Worm (Caenorhabditis elegans) whole organism, L2 larva: ENCODE measurements around the gene C06E2.9.

ENCODE experiments used
- alr-1 ChIP-seq: fragments of 150-350 bp; optimal IDR thresholded peaks from 2 replicates; lab custom pipeline; 2014; ENCODE audit warnings: missing biosample characterization, missing genetic modification characterization
- ama-1 ChIP-seq: fragments of 150-350 bp; optimal IDR thresholded peaks from 2 replicates; lab custom pipeline; 2018; ENCODE audit warnings: inconsistent platforms
- ceh-82 ChIP-seq: fragments of 150-350 bp; optimal IDR thresholded peaks from 2 replicates; lab custom pipeline; 2014; ENCODE audit warnings: missing biosample characterization, missing genetic modification characterization
- elt-3 ChIP-seq: sonication (generic microtip); optimal IDR thresholded peaks from 2 replicates; lab custom pipeline; 2017; ENCODE audit warnings: missing biosample characterization, missing genetic modification characterization
- nhr-12 ChIP-seq: fragments of 150-350 bp; optimal IDR thresholded peaks from 2 replicates; lab custom pipeline; 2014; ENCODE audit warnings: missing biosample characterization, missing genetic modification characterization
- nhr-23 ChIP-seq: fragments of 150-350 bp; optimal IDR thresholded peaks from 2 replicates; lab custom pipeline; 2014; ENCODE audit warnings: missing biosample characterization, missing genetic modification reagents, missing genetic modification characterization

DNA sequence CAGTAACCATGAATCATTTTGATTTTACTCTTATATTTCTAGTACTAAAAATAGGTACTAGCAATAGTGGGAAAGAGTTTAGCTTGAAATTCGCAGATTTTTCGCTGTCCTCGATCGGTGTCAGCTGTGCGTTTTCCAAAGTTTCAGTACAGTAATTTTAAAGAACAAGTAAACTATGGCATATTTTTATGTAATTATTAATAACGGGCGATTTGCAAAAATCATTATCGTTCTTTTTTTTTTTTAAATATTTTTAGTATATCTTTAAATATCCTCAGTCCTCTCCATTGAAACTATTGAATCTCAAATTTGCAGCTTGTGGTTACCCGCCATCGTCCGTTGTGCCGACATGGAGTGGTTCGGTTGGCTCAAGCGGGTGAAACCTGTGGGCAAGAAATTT is 31.8 kb downstream of the C06E2.9 start, which contains the start of gene C13E3.1:
- TF ChIP-seq alr-1 (tag; lab: Kevin White, UChicago) (no peak), elt-3 (tag; lab: Kevin White, UChicago) (no peak), ama-1 (no peak), nhr-23 (tag; lab: Kevin White, UChicago) (no peak), nhr-12 (no peak), ceh-82 (tag; lab: Kevin White, UChicago) (no peak)
